Fruit fly (Drosophila melanogaster) whole organism, embryonic: ENCODE measurements around the gene CG15012.

Source experiments
- CG1024 ChIP-seq: fragments of 200-800 bp; sonication (Bioruptor generic); IDR thresholded peaks from 2 replicates; pipeline ENCODE4 v1.3.6; 2022; ENCODE audit warnings: missing biosample characterization, missing genetic modification characterization
- CG10565 ChIP-seq: fragments of 200-800 bp; sonication (Bioruptor generic); optimal IDR thresholded peaks from 3 replicates; lab custom pipeline; 2016; ENCODE audit warnings: missing biosample characterization, mild to moderate bottlenecking, missing genetic modification characterization
- CG11504 ChIP-seq: fragments of 200-800 bp; sonication (Bioruptor generic); optimal IDR thresholded peaks from 3 replicates; lab custom pipeline; 2019; ENCODE audit warnings: missing biosample characterization, mild to moderate bottlenecking, missing genetic modification characterization, moderate library complexity
- CG12104 ChIP-seq: fragments of 200-800 bp; sonication (Bioruptor generic); optimal IDR thresholded peaks from 3 replicates; lab custom pipeline; 2016; ENCODE audit warnings: missing biosample characterization, missing genetic modification characterization
- CG12155 ChIP-seq: fragments of 200-800 bp; sonication (Bioruptor generic); optimal IDR thresholded peaks from 3 replicates; lab custom pipeline; 2016; ENCODE audit warnings: missing biosample characterization, missing genetic modification characterization
- CG12236 ChIP-seq: fragments of 200-800 bp; sonication (Bioruptor generic); optimal IDR thresholded peaks from 2 replicates; lab custom pipeline; 2016; ENCODE audit warnings: missing biosample characterization, missing genetic modification characterization
- CG1233 ChIP-seq: fragments of 200-800 bp; sonication (Bioruptor generic); optimal IDR thresholded peaks from 4 replicates; lab custom pipeline; 2018; ENCODE audit warnings: missing biosample characterization, mild to moderate bottlenecking, missing genetic modification characterization
- CG12391 ChIP-seq: fragments of 200-800 bp; sonication (Bioruptor generic); optimal IDR thresholded peaks from 3 replicates; lab custom pipeline; 2018; ENCODE audit warnings: missing biosample characterization, mild to moderate bottlenecking, missing genetic modification characterization, moderate library complexity
- CG14710 ChIP-seq: fragments of 200-800 bp; sonication (Bioruptor generic); optimal IDR thresholded peaks from 3 replicates; lab custom pipeline; 2019; ENCODE audit warnings: missing biosample characterization, mild to moderate bottlenecking, missing genetic modification characterization, moderate library complexity
- CG15011 ChIP-seq: fragments of 200-800 bp; sonication (Bioruptor generic); optimal IDR thresholded peaks from 3 replicates; lab custom pipeline; 2018; ENCODE audit warnings: missing biosample characterization, mild to moderate bottlenecking, missing genetic modification characterization
- CG15601 ChIP-seq: fragments of 200-800 bp; sonication (Bioruptor generic); optimal IDR thresholded peaks from 3 replicates; lab custom pipeline; 2019; ENCODE audit warnings: missing biosample characterization, mild to moderate bottlenecking, missing genetic modification characterization, moderate library complexity
- CG16863 ChIP-seq: fragments of 200-800 bp; sonication (Bioruptor generic); optimal IDR thresholded peaks from 3 replicates; lab custom pipeline; 2016; ENCODE audit warnings: missing biosample characterization, missing genetic modification characterization
- CG18619 ChIP-seq: fragments of 200-800 bp; sonication (Bioruptor generic); optimal IDR thresholded peaks from 3 replicates; lab custom pipeline; 2017; ENCODE audit warnings: missing biosample characterization, mild to moderate bottlenecking, missing genetic modification characterization
- CG2202 ChIP-seq: fragments of 200-800 bp; sonication (Bioruptor generic); optimal IDR thresholded peaks from 2 replicates; lab custom pipeline; 2018; ENCODE audit warnings: missing biosample characterization, mild to moderate bottlenecking, missing genetic modification characterization
- CG2875 ChIP-seq: fragments of 200-800 bp; sonication (Bioruptor generic); optimal IDR thresholded peaks from 2 replicates; lab custom pipeline; 2017; ENCODE audit warnings: missing biosample characterization, mild to moderate bottlenecking, missing genetic modification characterization, missing genetic modification reagents
- CG30403 ChIP-seq: fragments of 200-800 bp; sonication (Bioruptor generic); optimal IDR thresholded peaks from 3 replicates; lab custom pipeline; 2016; ENCODE audit warnings: missing biosample characterization, missing genetic modification characterization
- CG3065 ChIP-seq: fragments of 200-800 bp; sonication (Bioruptor generic); optimal IDR thresholded peaks from 2 replicates; lab custom pipeline; 2016; ENCODE audit warnings: missing biosample characterization, missing genetic modification characterization
- CG32767 ChIP-seq: fragments of 200-800 bp; sonication (Bioruptor generic); IDR thresholded peaks from 2 replicates; pipeline ENCODE4 v1.3.6; 2022; ENCODE audit warnings: missing biosample characterization, missing genetic modification characterization
- CG4282 ChIP-seq: fragments of 200-800 bp; sonication (Bioruptor generic); optimal IDR thresholded peaks from 2 replicates; lab custom pipeline; 2016; ENCODE audit warnings: missing biosample characterization, missing genetic modification characterization
- CG4617 ChIP-seq: fragments of 200-800 bp; sonication (Bioruptor generic); optimal IDR thresholded peaks from 3 replicates; lab custom pipeline; 2016; ENCODE audit warnings: missing biosample characterization, missing genetic modification characterization, borderline replicate concordance
- CG6175 ChIP-seq: fragments of 200-800 bp; sonication (Bioruptor generic); IDR thresholded peaks from 3 replicates; pipeline ENCODE4 v1.3.6; 2022; ENCODE audit warnings: missing biosample characterization, missing genetic modification characterization
- CG7928 ChIP-seq: fragments of 200-800 bp; sonication (Bioruptor generic); optimal IDR thresholded peaks from 2 replicates; lab custom pipeline; 2017; ENCODE audit warnings: missing biosample characterization, mild to moderate bottlenecking, missing genetic modification characterization
- CG8388 ChIP-seq: fragments of 200-800 bp; sonication (Bioruptor generic); optimal IDR thresholded peaks from 2 replicates; lab custom pipeline; 2019; ENCODE audit warnings: missing biosample characterization, mild to moderate bottlenecking, missing genetic modification characterization, moderate library complexity
- CG9727 ChIP-seq: fragments of 200-800 bp; sonication (Bioruptor generic); optimal IDR thresholded peaks from 3 replicates; lab custom pipeline; 2017; ENCODE audit warnings: missing biosample characterization, mild to moderate bottlenecking, missing genetic modification characterization
- CTCF ChIP-seq: fragments of 200-800 bp; sonication (Bioruptor generic); optimal IDR thresholded peaks from 2 replicates; lab custom pipeline; 2017; ENCODE audit warnings: missing biosample characterization, mild to moderate bottlenecking, missing genetic modification characterization, moderate library complexity
- D ChIP-seq, 2 experiments: fragments of 200-800 bp in 1 of 2; fragments of >200 bp in 1 of 2; sonication (Bioruptor generic) in 1 of 2; optimal IDR thresholded peaks; 2 replicates in 1 of 2; 3 replicates in 1 of 2; lab custom pipeline; 2017; ENCODE audit warnings: mild to moderate bottlenecking in 1 of 2, missing biosample characterization in 1 of 2, missing genetic modification characterization in 1 of 2, missing genetic modification reagents in 1 of 2
- Doc2 ChIP-seq: fragments of 200-800 bp; sonication (Bioruptor generic); IDR thresholded peaks from 2 replicates; pipeline ENCODE4 v1.3.6; 2022; ENCODE audit warnings: missing biosample characterization, missing genetic modification characterization
- Doc3 ChIP-seq: fragments of 200-800 bp; sonication (Bioruptor generic); IDR thresholded peaks from 3 replicates; pipeline ENCODE4 v1.3.6; 2022; ENCODE audit warnings: missing biosample characterization, missing genetic modification characterization; ENCODE audit not compliant: partially characterized antibody
- NC2β ChIP-seq: fragments of 200-800 bp; sonication (Bioruptor generic); optimal IDR thresholded peaks from 2 replicates; lab custom pipeline; 2016; ENCODE audit warnings: missing biosample characterization, missing genetic modification characterization
- Spps ChIP-seq: fragments of 200-800 bp; sonication (Bioruptor generic); optimal IDR thresholded peaks from 2 replicates; lab custom pipeline; 2018; ENCODE audit warnings: missing biosample characterization, mild to moderate bottlenecking, missing genetic modification characterization
- Sry-β ChIP-seq: fragments of 200-800 bp; sonication (Bioruptor generic); optimal IDR thresholded peaks from 2 replicates; lab custom pipeline; 2018; ENCODE audit warnings: missing biosample characterization, mild to moderate bottlenecking, missing genetic modification characterization, moderate library complexity
- ac ChIP-seq: fragments of 200-800 bp; sonication (Bioruptor generic); optimal IDR thresholded peaks from 3 replicates; lab custom pipeline; 2017; ENCODE audit warnings: missing biosample characterization, mild to moderate bottlenecking, missing genetic modification characterization
- al ChIP-seq: fragments of 200-800 bp; sonication (Bioruptor generic); IDR thresholded peaks from 2 replicates; pipeline ENCODE4 v1.3.6; 2022; ENCODE audit warnings: missing biosample characterization, missing genetic modification characterization
- btn ChIP-seq: fragments of 200-800 bp; sonication (Bioruptor generic); optimal IDR thresholded peaks from 2 replicates; lab custom pipeline; 2016; ENCODE audit warnings: missing biosample characterization, missing genetic modification characterization
- chif ChIP-seq, 2 experiments: fragments of 200-800 bp; sonication (Bioruptor generic); optimal IDR thresholded peaks; 3 replicates each; lab custom pipeline; 2016; ENCODE audit warnings: missing biosample characterization in 2 of 2, missing genetic modification characterization in 2 of 2
- dimm ChIP-seq: fragments of 200-800 bp; sonication (Bioruptor generic); IDR thresholded peaks from 2 replicates; pipeline ENCODE4 v1.3.6; 2022; ENCODE audit warnings: missing biosample characterization, missing genetic modification characterization
- dmrt11E ChIP-seq: fragments of 200-800 bp; sonication (Bioruptor generic); optimal IDR thresholded peaks from 3 replicates; lab custom pipeline; 2018; ENCODE audit warnings: missing biosample characterization, mild to moderate bottlenecking, missing genetic modification characterization, moderate library complexity
- dpn ChIP-seq, 2 experiments: fragments of 200-800 bp; sonication (Bioruptor generic); optimal IDR thresholded peaks; 3 replicates each; lab custom pipeline; 2016; ENCODE audit warnings: missing biosample characterization in 2 of 2, missing genetic modification characterization in 2 of 2
- fd96Cb ChIP-seq: fragments of 200-800 bp; sonication (Bioruptor generic); optimal IDR thresholded peaks from 2 replicates; lab custom pipeline; 2018; ENCODE audit warnings: missing biosample characterization, mild to moderate bottlenecking, missing genetic modification characterization, moderate library complexity
- grau ChIP-seq: fragments of 200-800 bp; optimal IDR thresholded peaks from 3 replicates; lab custom pipeline; 2019; ENCODE audit warnings: missing biosample characterization, mild to moderate bottlenecking, missing genetic modification characterization, moderate library complexity
- gsb ChIP-seq: fragments of 200-800 bp; sonication (Bioruptor generic); IDR thresholded peaks from 2 replicates; pipeline ENCODE4 v1.3.6; 2022; ENCODE audit warnings: missing biosample characterization, missing genetic modification characterization
- lov ChIP-seq, 2 experiments: fragments of 200-800 bp in 1 of 2; fragments of >200 bp in 1 of 2; sonication (Bioruptor generic) in 1 of 2; IDR thresholded peaks in 1 of 2; optimal IDR thresholded peaks in 1 of 2; 2 replicates in 1 of 2; 3 replicates in 1 of 2; pipeline versions ENCODE4 v1.3.6 to Lab custom; 2017 to 2022; ENCODE audit warnings: missing biosample characterization in 1 of 2, missing genetic modification characterization in 1 of 2
- nau ChIP-seq: fragments of 200-800 bp; sonication (Bioruptor generic); optimal IDR thresholded peaks from 3 replicates; lab custom pipeline; 2017; ENCODE audit warnings: missing biosample characterization, mild to moderate bottlenecking, missing genetic modification characterization, missing genetic modification reagents
- unpg ChIP-seq: fragments of 200-800 bp; sonication (Bioruptor generic); optimal IDR thresholded peaks from 3 replicates; lab custom pipeline; 2018; ENCODE audit warnings: missing biosample characterization, mild to moderate bottlenecking, missing genetic modification characterization, moderate library complexity
- vvl ChIP-seq: fragments of 200-800 bp; sonication (Bioruptor generic); IDR thresholded peaks from 2 replicates; pipeline ENCODE4 v1.3.6; 2022; ENCODE audit warnings: missing biosample characterization, missing genetic modification characterization

CG15012 gene

DNA sequence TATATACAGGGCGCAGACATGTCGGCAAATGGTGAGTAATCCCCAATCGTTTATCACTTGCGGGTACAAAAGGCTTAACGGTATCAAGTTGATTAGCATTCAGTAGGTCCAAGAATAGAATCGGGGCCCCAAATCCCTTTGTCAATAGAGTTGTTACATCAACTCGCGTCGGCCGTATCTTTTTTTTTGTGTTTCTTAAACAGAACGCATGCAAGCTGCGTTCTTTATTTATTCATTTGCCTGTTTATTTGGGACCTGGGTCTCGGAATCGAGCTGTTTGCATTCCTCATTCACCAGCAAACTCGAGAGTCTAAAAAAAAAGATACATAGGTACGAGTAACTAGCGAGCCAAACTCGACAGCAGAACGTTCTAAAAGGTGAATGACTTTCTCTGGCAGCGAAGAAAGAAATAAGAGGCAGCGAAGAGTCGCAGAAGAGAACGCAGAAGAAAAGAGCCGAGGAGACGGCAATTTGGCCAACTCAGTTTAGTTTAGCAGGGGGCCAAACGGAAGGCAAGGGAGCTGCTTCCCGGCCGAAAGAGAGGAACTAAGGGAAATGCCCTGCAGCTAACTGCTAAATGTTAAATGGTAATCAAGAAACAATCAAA is 19.8 kb downstream of the CG15012 start (continued):
- peak; percentile 64 for TF ChIP-seq CG2875 (GFP tag; lab: Kevin White, UChicago)
- no peak for TF ChIP-seq D (optimal IDR thresholded peaks at IDR 0.05; lab: Kevin White, UChicago)
- TF ChIP-seq D (GFP tag; optimal IDR thresholded peaks at IDR 0.05; lab: Kevin White, UChicago): peak; percentile 55
- TF ChIP-seq CG12391: no peak
- peak; percentile 2 for TF ChIP-seq CG15011 (GFP tag; lab: Kevin White, UChicago)
- no peak for TF ChIP-seq gsb (GFP tag; lab: Robert Waterston, UW)
- peak; percentile 59 for TF ChIP-seq CG9727
- no peak for TF ChIP-seq CG4617 (GFP tag; lab: Kevin White, UChicago)
- no peak for TF ChIP-seq dimm (GFP tag; lab: Robert Waterston, UW)
- TF ChIP-seq unpg (GFP tag; lab: Kevin White, UChicago): no peak
- TF ChIP-seq CG15601 (tag; lab: Kevin White, UChicago): peak; percentile 86
- no peak for TF ChIP-seq btn
- TF ChIP-seq fd96Cb (tag; lab: Kevin White, UChicago): no peak
- TF ChIP-seq Doc3 (GFP tag; lab: Robert Waterston, UW): no peak
- TF ChIP-seq NC2β (GFP tag; lab: Kevin White, UChicago): peak; percentile 7
- no peak for TF ChIP-seq grau (tag; lab: Kevin White, UChicago)
- TF ChIP-seq CG2202: peak; percentile 71
- TF ChIP-seq al (GFP tag; lab: Robert Waterston, UW): no peak
- no peak for TF ChIP-seq CG10565 (GFP tag; lab: Kevin White, UChicago)
- TF ChIP-seq CG11504 (tag; lab: Kevin White, UChicago): no peak
- no peak for TF ChIP-seq CG12155 (GFP tag; lab: Kevin White, UChicago)
- TF ChIP-seq Sry-β (GFP tag; lab: Kevin White, UChicago): peak; percentile 16
- no peak for TF ChIP-seq CG4282
- TF ChIP-seq ac (GFP tag; lab: Kevin White, UChicago): peak; percentile 58
- no peak for TF ChIP-seq CG32767 (GFP tag; lab: Robert Waterston, UW)
- TF ChIP-seq CG16863 (GFP tag; lab: Kevin White, UChicago): peak; percentile 2
- TF ChIP-seq CG8388 (GFP tag; lab: Kevin White, UChicago): no peak
- TF ChIP-seq Spps (tag; lab: Kevin White, UChicago): peak; percentile 24
- no peak for TF ChIP-seq Doc2 (GFP tag; lab: Robert Waterston, UW)
- TF ChIP-seq CTCF (GFP tag; lab: Kevin White, UChicago): no peak
- TF ChIP-seq CG18619 (GFP tag; lab: Kevin White, UChicago): peak; percentile 14
- TF ChIP-seq nau: no peak
- TF ChIP-seq lov (optimal IDR thresholded peaks at IDR 0.05; lab: Kevin White, UChicago): no peak
- TF ChIP-seq lov (GFP tag; IDR thresholded peaks at IDR 0.05; lab: Robert Waterston, UW): no peak
- TF ChIP-seq CG12104 (GFP tag; lab: Kevin White, UChicago): peak; percentile 0
- no peak for TF ChIP-seq CG7928 (GFP tag; lab: Kevin White, UChicago)
- peak; percentile 10 for TF ChIP-seq CG12236 (GFP tag; lab: Kevin White, UChicago)
- TF ChIP-seq CG1024 (GFP tag; lab: Robert Waterston, UW): no peak
- peak in 1 of 2 experiments; percentile 6 for TF ChIP-seq chif (GFP tag; optimal IDR thresholded peaks at IDR 0.05; lab: Kevin White, UChicago)
- TF ChIP-seq dmrt11E (tag; lab: Kevin White, UChicago): peak; percentile 54
- no peak for TF ChIP-seq CG6175
- no peak for TF ChIP-seq CG3065
- peak; percentile 49; the same call in 1 of the 2 replicates for TF ChIP-seq vvl (GFP tag; lab: Robert Waterston, UW)
- TF ChIP-seq dpn (GFP tag; optimal IDR thresholded peaks at IDR 0.05; lab: Kevin White, UChicago): no peak
- TF ChIP-seq CG1233 (GFP tag; lab: Kevin White, UChicago): peak; percentile 33
- TF ChIP-seq CG30403 (GFP tag; lab: Kevin White, UChicago): no peak
- TF ChIP-seq CG14710 (tag; lab: Kevin White, UChicago): peak; percentile 50
